Fruit fly (Drosophila melanogaster): ENCODE results near the gene eIF4E5.

DNA sequence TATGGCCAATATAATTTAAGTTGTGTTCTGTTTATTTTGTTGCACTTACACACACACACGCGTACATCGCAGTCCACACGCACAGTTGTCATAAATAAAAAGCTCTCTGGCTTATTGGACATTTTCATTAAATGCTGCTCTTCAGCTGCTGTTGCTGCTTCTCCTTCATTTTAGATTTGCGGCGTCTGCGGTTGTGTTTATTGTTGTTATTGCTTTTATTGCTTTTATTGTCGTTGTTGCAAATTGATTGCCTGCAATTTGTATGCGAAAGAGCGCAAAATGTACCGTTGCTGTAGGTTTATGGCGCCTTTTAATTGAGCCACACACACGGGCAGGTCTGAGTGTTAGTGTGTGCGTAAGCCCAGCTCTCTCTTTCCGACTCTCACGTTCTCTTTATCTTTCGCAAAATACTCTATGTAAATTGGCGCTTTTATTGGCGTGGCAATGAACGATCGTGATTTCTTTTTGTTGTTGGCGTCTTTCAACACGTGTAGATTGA is 31.4 kb upstream of the eIF4E5 start:
- TF ChIP-seq CTCF (optimal IDR thresholded peaks at IDR 0.05) (no peak), CG8478 (optimal IDR thresholded peaks at IDR 0.05) (no peak)

Measured in S2 (cell line).